Fruit fly (Drosophila melanogaster): Measurements from ENCODE around the gene CG11374.

DNA sequence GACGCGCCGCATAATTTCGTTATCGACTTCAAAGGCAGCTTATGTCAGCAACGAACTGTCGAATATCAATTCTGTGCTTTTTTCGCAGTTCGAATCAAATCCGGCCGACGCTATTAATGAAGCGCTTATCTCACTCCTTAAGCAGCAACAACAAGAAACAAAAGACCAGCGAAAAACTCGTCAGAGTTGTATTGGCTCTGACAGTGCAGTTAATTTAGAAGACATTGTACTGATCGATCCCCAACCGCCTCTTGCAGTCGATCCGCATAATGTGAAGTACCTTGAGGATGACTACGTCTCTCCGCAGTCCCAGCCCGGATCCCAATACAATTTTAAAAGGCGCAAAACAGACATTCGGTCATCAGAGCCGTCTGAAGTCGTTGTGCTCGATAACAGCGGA is 6.6 kb upstream of the CG11374 start:
- TF ChIP-seq CG8478 (optimal IDR thresholded peaks at IDR 0.05): no peak
- TF ChIP-seq CTCF (optimal IDR thresholded peaks at IDR 0.05): no peak
